Worm (Caenorhabditis elegans) whole organism, L2 larva: Measurements from ENCODE around the gene sna-3.

Experiments
- C34F6.9 ChIP-seq: fragments of 150-350 bp; optimal IDR thresholded peaks from 2 replicates; lab custom pipeline; 2014; ENCODE audit warnings: missing biosample characterization, missing genetic modification characterization
- F13H6.1 ChIP-seq: sonication (generic microtip); optimal IDR thresholded peaks from 2 replicates; lab custom pipeline; 2016; ENCODE audit warnings: missing genetic modification characterization, missing compliant biosample characterization
- Y55F3AM.14 ChIP-seq: fragments of 200-800 bp; sonication (Bioruptor generic); optimal IDR thresholded peaks from 2 replicates; lab custom pipeline; 2018; ENCODE audit warnings: mild to moderate bottlenecking, missing genetic modification characterization, missing compliant biosample characterization
- ZK546.5 ChIP-seq: sonication (generic microtip); optimal IDR thresholded peaks from 2 replicates; lab custom pipeline; 2017; ENCODE audit warnings: missing biosample characterization, missing genetic modification characterization
- alr-1 ChIP-seq: fragments of 150-350 bp; optimal IDR thresholded peaks from 2 replicates; lab custom pipeline; 2014; ENCODE audit warnings: missing biosample characterization, missing genetic modification characterization
- aly-2 ChIP-seq: fragments of 150-350 bp; optimal IDR thresholded peaks from 2 replicates; lab custom pipeline; 2014; ENCODE audit warnings: missing biosample characterization, missing genetic modification characterization
- ama-1 ChIP-seq: fragments of 150-350 bp; optimal IDR thresholded peaks from 2 replicates; lab custom pipeline; 2018; ENCODE audit warnings: inconsistent platforms
- blmp-1 ChIP-seq: sonication (generic microtip); optimal IDR thresholded peaks from 2 replicates; lab custom pipeline; 2017; ENCODE audit warnings: missing genetic modification characterization, mild to moderate bottlenecking, missing compliant biosample characterization, antibody characterized with exemption, moderate library complexity; ENCODE audit not compliant: insufficient read depth
- ceh-16 ChIP-seq: fragments of 150-350 bp; optimal IDR thresholded peaks from 2 replicates; lab custom pipeline; 2014; ENCODE audit warnings: missing biosample characterization, missing genetic modification characterization
- ceh-82 ChIP-seq: fragments of 150-350 bp; optimal IDR thresholded peaks from 2 replicates; lab custom pipeline; 2014; ENCODE audit warnings: missing biosample characterization, missing genetic modification characterization
- crh-2 ChIP-seq: sonication (generic microtip); optimal IDR thresholded peaks from 2 replicates; lab custom pipeline; 2017; ENCODE audit warnings: missing biosample characterization, missing genetic modification characterization
- dmd-4 ChIP-seq: sonication (generic microtip); optimal IDR thresholded peaks from 2 replicates; lab custom pipeline; 2017; ENCODE audit warnings: missing biosample characterization, missing genetic modification characterization
- egl-27 ChIP-seq: sonication (generic microtip); optimal IDR thresholded peaks from 3 replicates; lab custom pipeline; 2017; ENCODE audit warnings: missing biosample characterization, missing genetic modification reagents, missing genetic modification characterization
- elt-1 ChIP-seq: fragments of 150-350 bp; optimal IDR thresholded peaks from 2 replicates; lab custom pipeline; 2014; ENCODE audit warnings: missing biosample characterization, missing genetic modification characterization
- elt-3 ChIP-seq: sonication (generic microtip); optimal IDR thresholded peaks from 2 replicates; lab custom pipeline; 2017; ENCODE audit warnings: missing biosample characterization, missing genetic modification characterization
- fos-1 ChIP-seq: fragments of 150-350 bp; optimal IDR thresholded peaks from 2 replicates; lab custom pipeline; 2014; ENCODE audit warnings: missing biosample characterization, missing genetic modification characterization
- gmeb-1 ChIP-seq: fragments of 150-350 bp; optimal IDR thresholded peaks from 2 replicates; lab custom pipeline; 2014; ENCODE audit warnings: missing biosample characterization, missing genetic modification characterization
- lin-11 ChIP-seq: fragments of 150-350 bp; sonication (generic microtip); optimal IDR thresholded peaks from 2 replicates; lab custom pipeline; 2014; ENCODE audit warnings: missing biosample characterization, missing genetic modification characterization, inconsistent platforms, mixed read lengths
- lin-13 ChIP-seq: fragments of 150-350 bp; optimal IDR thresholded peaks from 2 replicates; lab custom pipeline; 2014; ENCODE audit warnings: missing biosample characterization, missing genetic modification reagents, missing genetic modification characterization
- lin-39 ChIP-seq: fragments of 150-350 bp; optimal IDR thresholded peaks from 2 replicates; lab custom pipeline; 2014; ENCODE audit warnings: missing biosample characterization, missing genetic modification reagents, missing genetic modification characterization
- lsy-2 ChIP-seq, 2 experiments: fragments of 150-350 bp in 1 of 2; sonication (generic microtip) in 1 of 2; optimal IDR thresholded peaks; 2 replicates each; lab custom pipeline; 2014 to 2017; ENCODE audit warnings: missing biosample characterization in 2 of 2, missing genetic modification characterization in 2 of 2
- mab-5 ChIP-seq: fragments of 150-350 bp; optimal IDR thresholded peaks from 2 replicates; lab custom pipeline; 2014; ENCODE audit warnings: missing biosample characterization, missing genetic modification characterization
- mbf-1 ChIP-seq: sonication (generic microtip); optimal IDR thresholded peaks from 2 replicates; lab custom pipeline; 2017; ENCODE audit warnings: missing biosample characterization, missing genetic modification characterization
- mdl-1 ChIP-seq, 2 experiments: fragments of 150-350 bp in 1 of 2; sonication (generic microtip) in 1 of 2; optimal IDR thresholded peaks; 2 replicates each; lab custom pipeline; 2017; ENCODE audit warnings: missing biosample characterization in 2 of 2, missing genetic modification characterization in 2 of 2
- nhr-10 ChIP-seq: sonication (generic microtip); optimal IDR thresholded peaks from 2 replicates; lab custom pipeline; 2017; ENCODE audit warnings: missing biosample characterization, missing genetic modification characterization
- nhr-11 ChIP-seq: fragments of 150-350 bp; optimal IDR thresholded peaks from 2 replicates; lab custom pipeline; 2014; ENCODE audit warnings: missing biosample characterization, missing genetic modification characterization
- nhr-12 ChIP-seq: fragments of 150-350 bp; optimal IDR thresholded peaks from 2 replicates; lab custom pipeline; 2014; ENCODE audit warnings: missing biosample characterization, missing genetic modification characterization
- nhr-129 ChIP-seq: fragments of 150-350 bp; optimal IDR thresholded peaks from 2 replicates; lab custom pipeline; 2014; ENCODE audit warnings: missing biosample characterization, missing genetic modification characterization
- nhr-21 ChIP-seq: fragments of 150-350 bp; optimal IDR thresholded peaks from 2 replicates; lab custom pipeline; 2014; ENCODE audit warnings: missing biosample characterization, missing genetic modification characterization
- nhr-23 ChIP-seq: fragments of 150-350 bp; optimal IDR thresholded peaks from 2 replicates; lab custom pipeline; 2014; ENCODE audit warnings: missing biosample characterization, missing genetic modification reagents, missing genetic modification characterization
- nhr-237 ChIP-seq: fragments of 150-350 bp; optimal IDR thresholded peaks from 2 replicates; lab custom pipeline; 2014; ENCODE audit warnings: missing biosample characterization, missing genetic modification characterization
- nhr-25 ChIP-seq: fragments of 150-350 bp; sonication (generic microtip); optimal IDR thresholded peaks from 3 replicates; lab custom pipeline; 2014; ENCODE audit warnings: missing biosample characterization, missing genetic modification characterization
- nhr-6 ChIP-seq: fragments of 150-350 bp; optimal IDR thresholded peaks from 2 replicates; lab custom pipeline; 2014; ENCODE audit warnings: missing biosample characterization, missing genetic modification characterization
- nhr-77 ChIP-seq: fragments of 150-350 bp; optimal IDR thresholded peaks from 2 replicates; lab custom pipeline; 2014; ENCODE audit warnings: missing biosample characterization, missing genetic modification characterization
- peb-1 ChIP-seq: fragments of 150-350 bp; optimal IDR thresholded peaks from 2 replicates; lab custom pipeline; 2014; ENCODE audit warnings: missing biosample characterization, missing genetic modification characterization
- sem-4 ChIP-seq: fragments of 150-350 bp; optimal IDR thresholded peaks from 2 replicates; lab custom pipeline; 2014; ENCODE audit warnings: missing biosample characterization, missing genetic modification reagents, missing genetic modification characterization
- skn-1 ChIP-seq: sonication (generic microtip); optimal IDR thresholded peaks from 2 replicates; lab custom pipeline; 2017; ENCODE audit warnings: missing biosample characterization, missing genetic modification characterization
- sma-3 ChIP-seq: sonication (generic microtip); optimal IDR thresholded peaks from 2 replicates; lab custom pipeline; 2016; ENCODE audit warnings: missing genetic modification reagents, missing genetic modification characterization, missing compliant biosample characterization
- sma-9 ChIP-seq, 2 experiments: fragments of 150-350 bp in 1 of 2; sonication (generic microtip) in 1 of 2; optimal IDR thresholded peaks; 2 replicates each; lab custom pipeline; 2014 to 2016; ENCODE audit warnings: missing genetic modification characterization in 2 of 2, mild to moderate bottlenecking in 1 of 2, missing biosample characterization in 1 of 2, missing compliant biosample characterization in 1 of 2, missing genetic modification reagents in 1 of 2, moderate library complexity in 1 of 2
- snpc-4 ChIP-seq: fragments of 150-350 bp; optimal IDR thresholded peaks from 2 replicates; lab custom pipeline; 2014; ENCODE audit warnings: missing biosample characterization, missing genetic modification characterization
- unc-39 ChIP-seq: fragments of 150-350 bp; optimal IDR thresholded peaks from 2 replicates; lab custom pipeline; 2014; ENCODE audit warnings: missing biosample characterization, missing genetic modification characterization
- unc-55 ChIP-seq: fragments of 150-350 bp; sonication (generic microtip); optimal IDR thresholded peaks from 3 replicates; lab custom pipeline; 2014; ENCODE audit warnings: missing biosample characterization, missing genetic modification reagents, missing genetic modification characterization
- unc-62 ChIP-seq: fragments of 150-350 bp; optimal IDR thresholded peaks from 2 replicates; lab custom pipeline; 2014; ENCODE audit warnings: missing biosample characterization, missing genetic modification reagents, missing genetic modification characterization
- zag-1 ChIP-seq: fragments of 150-350 bp; optimal IDR thresholded peaks from 2 replicates; lab custom pipeline; 2014; ENCODE audit warnings: missing biosample characterization, missing genetic modification characterization
- ztf-1 ChIP-seq: fragments of 200-800 bp; sonication (Bioruptor generic); conservative IDR thresholded peaks from 2 replicates; pipeline ENCODE4 v1.3.6; 2022; ENCODE audit warnings: missing genetic modification characterization, missing compliant biosample characterization
- ztf-11 ChIP-seq: sonication (generic microtip); optimal IDR thresholded peaks from 2 replicates; lab custom pipeline; 2017; ENCODE audit warnings: missing biosample characterization, missing genetic modification characterization

The sna-3 gene

DNA sequence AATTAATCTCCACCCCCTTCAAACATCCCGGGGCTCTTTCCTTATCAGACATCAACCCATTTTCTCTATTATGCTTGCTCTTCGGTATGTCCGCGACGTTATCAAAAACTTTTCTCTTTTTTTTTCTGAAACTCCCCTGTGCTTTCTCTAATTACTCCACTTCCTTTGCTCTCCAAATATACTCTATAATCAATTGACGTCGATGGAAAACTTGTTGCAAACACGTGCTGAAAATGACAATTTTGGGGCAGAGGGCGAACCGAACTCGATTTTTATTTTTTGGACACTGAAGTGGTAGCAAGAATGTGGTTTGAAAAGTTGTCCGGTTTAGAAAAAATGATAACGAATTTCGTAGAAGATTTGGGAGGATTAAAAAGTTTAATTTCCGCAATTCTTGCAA is 26.9 kb downstream of the sna-3 start:
- no peak for TF ChIP-seq nhr-12 (tag; lab: Kevin White, UChicago)
- no peak for TF ChIP-seq peb-1 (tag; lab: Kevin White, UChicago)
- TF ChIP-seq mdl-1 (tag; optimal IDR thresholded peaks at IDR 0.05; lab: Kevin White, UChicago), result peak in 1 of 2 experiments; percentile 8
- no peak for TF ChIP-seq ZK546.5 (tag; lab: Kevin White, UChicago)
- no peak for TF ChIP-seq aly-2
- no peak for TF ChIP-seq ceh-82 (tag; lab: Kevin White, UChicago)
- no peak for TF ChIP-seq skn-1 (tag; lab: Kevin White, UChicago)
- no peak for TF ChIP-seq lin-11 (tag; lab: Kevin White, UChicago)
- no peak for TF ChIP-seq nhr-11 (tag; lab: Kevin White, UChicago)
- TF ChIP-seq sem-4 (tag; lab: Kevin White, UChicago), result no peak
- TF ChIP-seq ztf-11, result no peak
- no peak for TF ChIP-seq nhr-10 (tag; lab: Kevin White, UChicago)
- no peak for TF ChIP-seq unc-39
- TF ChIP-seq gmeb-1 (tag; lab: Kevin White, UChicago), result peak; percentile 6
- no peak for TF ChIP-seq elt-1 (tag; lab: Kevin White, UChicago)
- TF ChIP-seq unc-62 (GFP tag; lab: Kevin White, UChicago), result no peak
- no peak for TF ChIP-seq egl-27 (tag; lab: Kevin White, UChicago)
- TF ChIP-seq nhr-25, result no peak
- no peak for TF ChIP-seq Y55F3AM.14
- no peak for TF ChIP-seq C34F6.9 (tag; lab: Kevin White, UChicago)
- no peak for TF ChIP-seq nhr-6 (tag; lab: Kevin White, UChicago)
- peak; percentile 13 for TF ChIP-seq F13H6.1 (tag; lab: Kevin White, UChicago)
- no peak for TF ChIP-seq nhr-23 (tag; lab: Kevin White, UChicago)
- TF ChIP-seq unc-55, result no peak
- TF ChIP-seq mbf-1 (tag; lab: Kevin White, UChicago), result no peak
- TF ChIP-seq sma-9 (GFP tag; optimal IDR thresholded peaks at IDR 0.05; lab: Kevin White, UChicago), result peak; percentile 83
- TF ChIP-seq sma-9 (tag; optimal IDR thresholded peaks at IDR 0.05; lab: Kevin White, UChicago), result no peak
- TF ChIP-seq lin-13, result no peak
- no peak for TF ChIP-seq nhr-77 (tag; lab: Kevin White, UChicago)
- TF ChIP-seq alr-1, result no peak
- no peak for TF ChIP-seq mab-5 (tag; lab: Kevin White, UChicago)
- TF ChIP-seq blmp-1, result no peak
- TF ChIP-seq ceh-16 (tag; lab: Kevin White, UChicago), result no peak
- no peak for TF ChIP-seq snpc-4
- peak; percentile 76 for TF ChIP-seq fos-1 (tag; lab: Kevin White, UChicago)
- TF ChIP-seq ztf-1, result no peak
- TF ChIP-seq lin-39 (tag; lab: Kevin White, UChicago), result no peak
- TF ChIP-seq ama-1 (lab: Kevin White, UChicago), result no peak
- TF ChIP-seq sma-3 (GFP tag; lab: Kevin White, UChicago), result no peak
- TF ChIP-seq nhr-21 (tag; lab: Kevin White, UChicago), result no peak
- no peak for TF ChIP-seq lsy-2 (tag; optimal IDR thresholded peaks at IDR 0.05; lab: Kevin White, UChicago)
- no peak for TF ChIP-seq nhr-129 (tag; lab: Kevin White, UChicago)
- no peak for TF ChIP-seq zag-1 (tag; lab: Kevin White, UChicago)
- TF ChIP-seq dmd-4 (tag; lab: Kevin White, UChicago), result no peak
- no peak for TF ChIP-seq nhr-237
- TF ChIP-seq crh-2 (tag; lab: Kevin White, UChicago), result peak; percentile 44

DNA sequence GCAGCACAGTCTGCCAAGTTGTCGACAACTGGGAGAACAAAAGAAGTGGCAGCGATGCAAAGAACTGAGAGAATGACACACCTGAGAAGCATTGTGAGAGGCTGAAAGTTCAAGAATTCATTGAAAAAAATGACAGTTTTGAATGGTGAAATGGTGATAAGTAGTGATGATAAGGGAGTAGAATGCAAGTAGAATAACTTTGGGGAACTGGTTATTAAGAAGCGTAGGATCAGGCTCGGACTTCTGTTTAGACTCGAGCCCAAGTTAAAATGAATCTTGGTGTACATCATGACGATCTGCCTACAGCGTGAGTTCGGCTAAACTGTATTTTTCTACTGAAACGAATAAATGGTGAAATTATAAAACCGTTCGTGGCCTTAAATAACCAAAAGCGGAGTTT is 27.4 kb downstream of the sna-3 start, which contains the start of gene F42A10.7:
TSS of gene F42A10.7 (minus strand) at position 101 of the 400 bp plus-strand sequence.
- no peak for TF ChIP-seq nhr-10 (tag; lab: Kevin White, UChicago)
- no peak for TF ChIP-seq nhr-129 (tag; lab: Kevin White, UChicago)
- no peak for TF ChIP-seq snpc-4
- TF ChIP-seq elt-3 (tag; lab: Kevin White, UChicago), result no peak
- TF ChIP-seq ceh-16 (tag; lab: Kevin White, UChicago), result no peak
- TF ChIP-seq nhr-21 (tag; lab: Kevin White, UChicago), result no peak
- TF ChIP-seq fos-1 (tag; lab: Kevin White, UChicago), result no peak
- no peak for TF ChIP-seq nhr-6 (tag; lab: Kevin White, UChicago)
- no peak for TF ChIP-seq skn-1 (tag; lab: Kevin White, UChicago)
- no peak for TF ChIP-seq nhr-23 (tag; lab: Kevin White, UChicago)
- TF ChIP-seq lin-13, result no peak
- no peak for TF ChIP-seq blmp-1
- TF ChIP-seq lin-11 (tag; lab: Kevin White, UChicago), result no peak
- no peak for TF ChIP-seq lsy-2 (tag; optimal IDR thresholded peaks at IDR 0.05; lab: Kevin White, UChicago)
- TF ChIP-seq ceh-82 (tag; lab: Kevin White, UChicago), result no peak
- no peak for TF ChIP-seq lin-39 (tag; lab: Kevin White, UChicago)
- TF ChIP-seq C34F6.9 (tag; lab: Kevin White, UChicago), result no peak
- no peak for TF ChIP-seq nhr-25
